Worm (Caenorhabditis elegans): ENCODE measurements around the gene W08G11.1.

Gene W08G11.1

DNA sequence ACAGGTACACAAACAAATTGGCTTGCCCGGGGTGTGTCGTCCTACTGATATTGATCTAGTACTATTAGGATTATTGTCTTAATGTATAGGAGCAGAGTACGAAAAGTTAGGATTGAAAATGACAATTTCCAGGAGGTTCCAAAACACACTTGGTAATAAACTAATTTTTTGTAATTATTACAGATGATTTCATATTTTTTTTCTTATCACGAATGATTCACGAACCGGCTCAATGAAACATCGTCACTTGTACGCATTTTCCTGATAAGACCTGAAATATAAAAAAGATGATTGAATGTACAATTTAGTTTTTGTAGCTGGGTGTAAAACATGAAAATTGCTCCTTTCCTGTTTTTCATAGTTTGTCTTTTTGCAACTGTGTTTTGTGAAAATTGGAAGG, 44.4 kb upstream of the W08G11.1 start, which contains the start of the genes C31A11.13 and oac-6:
Gene C31A11.13, minus strand, starts transcription at position 113 of the 400 bp plus-strand sequence.
Gene oac-6, plus strand, starts transcription at position 279 of the 400 bp plus-strand sequence.
- no peak for TF ChIP-seq ceh-9 (tag; optimal IDR thresholded peaks at IDR 0.05)
- peak; percentile 60 for TF ChIP-seq pqm-1 (tag; optimal IDR thresholded peaks at IDR 0.05)
- peak; percentile 58 for TF ChIP-seq elt-2 (tag; optimal IDR thresholded peaks at IDR 0.05)
- TF ChIP-seq mdl-1 (tag; optimal IDR thresholded peaks at IDR 0.05) = no peak
- TF ChIP-seq hmg-11 (tag; optimal IDR thresholded peaks at IDR 0.05) = no peak
- no peak for TF ChIP-seq nhr-77 (tag; optimal IDR thresholded peaks at IDR 0.05)
- no peak for TF ChIP-seq ZK546.5 (tag; optimal IDR thresholded peaks at IDR 0.05)
- no peak for TF ChIP-seq nfya-1 (tag; optimal IDR thresholded peaks at IDR 0.05; ENCODE audit: insufficient read depth)
- no peak for TF ChIP-seq ceh-16 (tag; optimal IDR thresholded peaks at IDR 0.05)
- no peak for TF ChIP-seq pha-4 (tag; optimal IDR thresholded peaks at IDR 0.05)
- TF ChIP-seq unc-62 (GFP tag; optimal IDR thresholded peaks at IDR 0.05) = no peak

ce11 chrV:16307253-16307652, 39.6 kb upstream of the W08G11.1 start, which contains the start of gene srxa-7:
srxa-7 (plus strand) TSS chrV:16307553.
- TF ChIP-seq lsy-12 (tag; optimal IDR thresholded peaks at IDR 0.05) (no peak), egl-5 (tag; optimal IDR thresholded peaks at IDR 0.05) (no peak), elt-3 (tag; optimal IDR thresholded peaks at IDR 0.05) (no peak), hmg-11 (tag; optimal IDR thresholded peaks at IDR 0.05) (no peak), zag-1 (tag; optimal IDR thresholded peaks at IDR 0.05) (no peak), nhr-67 (tag; optimal IDR thresholded peaks at IDR 0.05) (no peak), ztf-11 (tag; optimal IDR thresholded peaks at IDR 0.05) (no peak), elt-2 (tag; optimal IDR thresholded peaks at IDR 0.05) (no peak), ceh-9 (tag; optimal IDR thresholded peaks at IDR 0.05) (no peak), pqm-1 (tag; optimal IDR thresholded peaks at IDR 0.05) (no peak), daf-12 (tag; optimal IDR thresholded peaks at IDR 0.05) (no peak), fkh-2 (tag; optimal IDR thresholded peaks at IDR 0.05) (no peak), nhr-77 (tag; optimal IDR thresholded peaks at IDR 0.05) (no peak), nhr-76 (tag; optimal IDR thresholded peaks at IDR 0.05) (no peak), elt-1 (tag; optimal IDR thresholded peaks at IDR 0.05) (no peak), unc-62 (GFP tag; optimal IDR thresholded peaks at IDR 0.05) (no peak), ztf-4 (tag; optimal IDR thresholded peaks at IDR 0.05) (no peak), ama-1 (optimal IDR thresholded peaks at IDR 0.05) (no peak)

ce11 chrV:16308343-16308742, 38.5 kb upstream of the W08G11.1 start:
- no peak for TF ChIP-seq pqm-1 (tag; optimal IDR thresholded peaks at IDR 0.05)
- TF ChIP-seq nfya-1 (tag; optimal IDR thresholded peaks at IDR 0.05; ENCODE audit: insufficient read depth) = no peak
- no peak for TF ChIP-seq jun-1 (tag; optimal IDR thresholded peaks at IDR 0.05)
- no peak for TF ChIP-seq daf-12 (tag; optimal IDR thresholded peaks at IDR 0.05)

- TF ChIP-seq elt-2 (tag; optimal IDR thresholded peaks at IDR 0.05) = peak; percentile 15
- TF ChIP-seq elt-3 (tag; optimal IDR thresholded peaks at IDR 0.05) = no peak
These were observed 37.3 kb upstream of the W08G11.1 start, which contains the start of gene oac-7 for ce11 chrV:16309523-16309922. oac-7 (plus strand) TSS chrV:16309805.

DNA sequence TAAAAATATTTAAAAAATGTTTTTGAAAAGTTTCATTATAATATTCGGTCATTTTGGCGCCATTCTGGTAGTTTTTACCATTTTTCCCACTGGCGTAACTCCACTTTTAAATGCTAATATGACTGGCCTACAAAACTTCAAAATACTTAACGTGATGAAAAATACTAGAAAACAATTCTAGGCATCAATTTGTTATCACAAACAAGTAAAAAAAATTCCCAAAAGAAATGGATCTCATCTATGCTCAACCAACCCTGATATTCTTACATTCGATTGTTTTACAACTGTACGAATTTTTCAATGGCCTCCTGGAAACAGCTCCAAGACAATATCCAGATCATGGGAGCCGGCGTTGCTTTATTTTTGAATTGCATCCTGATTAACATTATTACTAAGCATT, 31.9 kb upstream of the W08G11.1 start, which contains the start of gene str-214:
Gene str-214, plus strand, starts transcription at position 301 of the 400 bp plus-strand sequence.
- TF ChIP-seq egl-27 (tag; optimal IDR thresholded peaks at IDR 0.05) (no peak), nhr-237 (tag; optimal IDR thresholded peaks at IDR 0.05) (no peak), ZK546.5 (tag; optimal IDR thresholded peaks at IDR 0.05) (no peak), lsy-12 (tag; optimal IDR thresholded peaks at IDR 0.05) (no peak), ceh-9 (tag; optimal IDR thresholded peaks at IDR 0.05) (no peak), egl-5 (tag; optimal IDR thresholded peaks at IDR 0.05) (no peak), fkh-2 (tag; optimal IDR thresholded peaks at IDR 0.05) (no peak)

DNA sequence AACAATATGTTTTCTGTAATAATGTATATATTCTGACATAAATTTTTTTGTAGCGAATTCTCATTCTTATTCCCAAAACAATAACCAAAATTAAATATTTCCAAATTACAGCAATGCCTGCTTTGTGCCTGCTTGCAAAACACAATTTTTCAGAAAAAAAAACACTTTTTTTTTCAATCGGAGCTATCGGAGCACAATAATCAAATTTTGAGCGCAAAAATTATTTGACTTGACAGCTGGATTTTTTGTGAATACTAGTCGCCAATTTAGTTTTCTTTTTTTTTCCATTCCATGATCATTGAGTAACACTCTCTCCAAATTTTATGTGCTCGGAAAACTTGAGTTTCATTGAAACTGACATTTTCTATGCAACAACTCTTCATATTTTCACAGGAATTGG, 29.6 kb upstream of the W08G11.1 start, which contains the start of gene srh-180:
Gene srh-180, plus strand, starts transcription at position 301 of the 400 bp plus-strand sequence.
- TF ChIP-seq nfya-1 (tag; optimal IDR thresholded peaks at IDR 0.05; ENCODE audit: insufficient read depth) = no peak
- TF ChIP-seq skn-1 (tag; optimal IDR thresholded peaks at IDR 0.05) = no peak
- TF ChIP-seq jun-1 (tag; optimal IDR thresholded peaks at IDR 0.05) = no peak
- TF ChIP-seq elt-1 (tag; optimal IDR thresholded peaks at IDR 0.05) = no peak
- TF ChIP-seq nhr-77 (tag; optimal IDR thresholded peaks at IDR 0.05) = no peak
- TF ChIP-seq egl-27 (tag; optimal IDR thresholded peaks at IDR 0.05) = no peak
- TF ChIP-seq ceh-82 (tag; optimal IDR thresholded peaks at IDR 0.05) = no peak
- no peak for TF ChIP-seq lin-39 (tag; optimal IDR thresholded peaks at IDR 0.05)
- no peak for TF ChIP-seq nhr-237 (tag; optimal IDR thresholded peaks at IDR 0.05)
- TF ChIP-seq zag-1 (tag; optimal IDR thresholded peaks at IDR 0.05) = no peak
- TF ChIP-seq egl-5 (tag; optimal IDR thresholded peaks at IDR 0.05) = no peak
